Fruit fly (Drosophila melanogaster) whole organism, adult: ENCODE measurements around the gene CG10907.
A peak's percentile ranks its signal among the peaks of the same experiment; 100 is the strongest.

Source experiments
- CG11617 ChIP-seq: fragments of 200-800 bp; sonication (Bioruptor generic); optimal IDR thresholded peaks from 2 replicates; lab custom pipeline; 2017; ENCODE audit warnings: mild to moderate bottlenecking, missing biosample characterization, missing genetic modification reagents, missing genetic modification characterization
- CG12768 ChIP-seq: fragments of 200-800 bp; sonication (Bioruptor generic); optimal IDR thresholded peaks from 2 replicates; lab custom pipeline; 2017; ENCODE audit warnings: missing biosample characterization, missing genetic modification characterization, mild to moderate bottlenecking, moderate library complexity, missing genetic modification reagents
- CG1620 ChIP-seq: fragments of 200-800 bp; sonication (Bioruptor generic); optimal IDR thresholded peaks from 2 replicates; lab custom pipeline; 2016; ENCODE audit warnings: missing biosample characterization, missing genetic modification characterization
- Clk ChIP-seq: fragments of 200-800 bp; sonication (Bioruptor generic); optimal IDR thresholded peaks from 2 replicates; lab custom pipeline; 2017; ENCODE audit warnings: missing biosample characterization, missing genetic modification characterization
- Crg-1 ChIP-seq: fragments of 200-800 bp; sonication (Bioruptor generic); optimal IDR thresholded peaks from 2 replicates; lab custom pipeline; 2016; ENCODE audit warnings: missing biosample characterization, missing genetic modification characterization
- Hr96 ChIP-seq: fragments of 200-800 bp; sonication (Bioruptor generic); optimal IDR thresholded peaks from 2 replicates; lab custom pipeline; 2016; ENCODE audit warnings: missing biosample characterization, missing genetic modification characterization
- bab1 ChIP-seq: fragments of 200-800 bp; sonication (Bioruptor generic); optimal IDR thresholded peaks from 3 replicates; lab custom pipeline; 2019; ENCODE audit warnings: missing biosample characterization, mild to moderate bottlenecking, missing genetic modification characterization, moderate library complexity
- cic ChIP-seq: fragments of 200-800 bp; sonication (Bioruptor generic); optimal IDR thresholded peaks from 2 replicates; lab custom pipeline; 2017; ENCODE audit warnings: missing biosample characterization, mild to moderate bottlenecking, missing genetic modification characterization, moderate library complexity
- cnc ChIP-seq, 2 experiments: fragments of >200 bp; optimal IDR thresholded peaks; 2 replicates each; lab custom pipeline; 2017
- kay ChIP-seq: fragments of 200-800 bp; sonication (Bioruptor generic); peaks from one replicate; lab custom pipeline; 2016; ENCODE audit warnings: missing biosample characterization, missing genetic modification characterization, borderline replicate concordance
- ovo ChIP-seq: fragments of 200-800 bp; sonication (Bioruptor generic); optimal IDR thresholded peaks from 2 replicates; lab custom pipeline; 2016; ENCODE audit warnings: missing biosample characterization, missing genetic modification characterization
- pad ChIP-seq: fragments of 200-800 bp; sonication (Bioruptor generic); optimal IDR thresholded peaks from 3 replicates; lab custom pipeline; 2017; ENCODE audit warnings: missing biosample characterization, missing genetic modification characterization, mild to moderate bottlenecking, moderate library complexity, missing genetic modification reagents
- tj ChIP-seq: fragments of 200-800 bp; sonication (Bioruptor generic); optimal IDR thresholded peaks from 3 replicates; lab custom pipeline; 2017; ENCODE audit warnings: missing biosample characterization, mild to moderate bottlenecking, missing genetic modification characterization, moderate library complexity
- toe ChIP-seq: fragments of 200-800 bp; sonication (Bioruptor generic); optimal IDR thresholded peaks from 2 replicates; lab custom pipeline; 2016; ENCODE audit warnings: missing biosample characterization, missing genetic modification characterization

- no peak for TF ChIP-seq cic
- no peak for TF ChIP-seq pad (GFP tag; lab: Kevin White, UChicago)
- TF ChIP-seq cnc (optimal IDR thresholded peaks at IDR 0.05; lab: Kevin White, UChicago) = no peak
- no peak for TF ChIP-seq CG11617 (GFP tag; lab: Kevin White, UChicago)
- no peak for TF ChIP-seq CG1620 (GFP tag; lab: Kevin White, UChicago)
- peak; percentile 31 for TF ChIP-seq bab1 (GFP tag; lab: Kevin White, UChicago)
- TF ChIP-seq tj (GFP tag; lab: Kevin White, UChicago) = no peak
- no peak for TF ChIP-seq Crg-1 (GFP tag; lab: Kevin White, UChicago)
- TF ChIP-seq kay (GFP tag; lab: Kevin White, UChicago) = no peak
- no peak for TF ChIP-seq Hr96
- no peak for TF ChIP-seq CG12768 (GFP tag; lab: Kevin White, UChicago)
- TF ChIP-seq Clk = no peak
- no peak for TF ChIP-seq toe (GFP tag; lab: Kevin White, UChicago)
- TF ChIP-seq ovo (GFP tag; lab: Kevin White, UChicago) = no peak
Measured at dm6 chr3L:11833296-11833717, 40.0 kb downstream of the CG10907 start, which contains the start of gene CycA.
